Fruit fly (Drosophila melanogaster) Kc167 (cell line): ENCODE results near the gene Swip-1.

ENCODE experiments used
- Sin3A ChIP-seq: fragments of >200 bp; optimal IDR thresholded peaks from 2 replicates; lab custom pipeline; 2018; ENCODE audit warnings: missing external identifiers
- h ChIP-seq: fragments of >200 bp; optimal IDR thresholded peaks from 3 replicates; lab custom pipeline; 2018; ENCODE audit warnings: missing external identifiers
- insv ChIP-seq: fragments of >200 bp; optimal IDR thresholded peaks from 3 replicates; lab custom pipeline; 2018; ENCODE audit warnings: missing external identifiers
- psq ChIP-seq: fragments of >200 bp; optimal IDR thresholded peaks from 2 replicates; lab custom pipeline; 2017; ENCODE audit warnings: missing external identifiers
- ttk ChIP-seq: sonication (Bioruptor generic); optimal IDR thresholded peaks from 2 replicates; lab custom pipeline; 2017; ENCODE audit warnings: missing external identifiers

DNA sequence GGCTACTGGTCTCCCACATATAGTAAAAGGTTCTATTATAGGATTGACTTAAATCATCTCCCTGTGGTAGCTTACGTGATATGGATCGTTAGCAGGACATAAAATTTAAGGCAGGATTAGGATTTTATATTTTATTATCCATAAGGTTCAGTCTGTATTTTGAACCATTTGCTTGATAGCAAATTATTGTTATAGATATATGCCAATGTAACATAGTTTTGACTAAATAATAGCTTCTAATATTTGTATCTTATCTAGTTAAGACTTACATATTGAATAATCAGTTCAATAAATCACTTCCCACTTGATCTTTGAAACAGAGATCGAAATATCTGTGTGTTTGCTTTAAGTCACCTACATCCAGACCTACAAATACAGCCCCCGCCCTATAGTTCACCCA lies 23.5 kb upstream of the Swip-1 start, which contains the start of gene robl37BC:
- no peak for TF ChIP-seq psq (lab: Kevin White, UChicago)
- TF ChIP-seq h (lab: Kevin White, UChicago) = no peak
- TF ChIP-seq insv (lab: Kevin White, UChicago) = no peak
- TF ChIP-seq ttk = no peak
- TF ChIP-seq Sin3A (lab: Kevin White, UChicago) = no peak
